Fruit fly (Drosophila melanogaster): ENCODE measurements around the gene Qsox3.

dm6 chr3R:21940172-21940571, 28.6 kb downstream of the Qsox3 start:
- TF ChIP-seq psq (GFP tag; optimal IDR thresholded peaks at IDR 0.05) (no peak), Hnf4 (GFP tag; optimal IDR thresholded peaks at IDR 0.05) (no peak), rgr (GFP tag; optimal IDR thresholded peaks at IDR 0.05) (no peak), CG32264 (GFP tag; optimal IDR thresholded peaks at IDR 0.05) (no peak), fru (GFP tag; optimal IDR thresholded peaks at IDR 0.05) (no peak), CrebA (GFP tag; optimal IDR thresholded peaks at IDR 0.05; ENCODE audit: borderline replicate concordance) (no peak), Vsx2 (GFP tag; optimal IDR thresholded peaks at IDR 0.05; ENCODE audit: partially characterized antibody) (no peak), OdsH (GFP tag; optimal IDR thresholded peaks at IDR 0.05) (no peak), Hr78 (GFP tag; optimal IDR thresholded peaks at IDR 0.05) (no peak), pan (optimal IDR thresholded peaks at IDR 0.05) (no peak)
